Worm (Caenorhabditis elegans): ENCODE results near the gene tofu-6.

ce11 chrII:5426470-5426869, 5.4 kb downstream of the tofu-6 start:
- TF ChIP-seq ceh-83 (GFP tag; optimal IDR thresholded peaks at IDR 0.05) (no peak), snpc-4 (tag; optimal IDR thresholded peaks at IDR 0.05) (no peak), unc-39 (tag; optimal IDR thresholded peaks at IDR 0.05) (no peak), nhr-237 (tag; optimal IDR thresholded peaks at IDR 0.05) (no peak), unc-120 (tag; optimal IDR thresholded peaks at IDR 0.05; ENCODE audit: poor library complexity, severe bottlenecking) (no peak), nhr-28 (tag; optimal IDR thresholded peaks at IDR 0.05) (no peak), nhr-76 (tag; optimal IDR thresholded peaks at IDR 0.05) (no peak), lin-13 (tag; optimal IDR thresholded peaks at IDR 0.05) (no peak), nhr-12 (tag; optimal IDR thresholded peaks at IDR 0.05) (no peak), ces-1 (GFP tag; optimal IDR thresholded peaks at IDR 0.05) (no peak), ceh-43 (GFP tag; optimal IDR thresholded peaks at IDR 0.05) (no peak), tbx-8 (GFP tag; optimal IDR thresholded peaks at IDR 0.05) (no peak), hlh-1 (tag; optimal IDR thresholded peaks at IDR 0.05) (no peak), sptf-1 (tag; optimal IDR thresholded peaks at IDR 0.05) (no peak)
